Worm (Caenorhabditis elegans): ENCODE data around the gene ifas-2.

The ifas-2 gene

DNA sequence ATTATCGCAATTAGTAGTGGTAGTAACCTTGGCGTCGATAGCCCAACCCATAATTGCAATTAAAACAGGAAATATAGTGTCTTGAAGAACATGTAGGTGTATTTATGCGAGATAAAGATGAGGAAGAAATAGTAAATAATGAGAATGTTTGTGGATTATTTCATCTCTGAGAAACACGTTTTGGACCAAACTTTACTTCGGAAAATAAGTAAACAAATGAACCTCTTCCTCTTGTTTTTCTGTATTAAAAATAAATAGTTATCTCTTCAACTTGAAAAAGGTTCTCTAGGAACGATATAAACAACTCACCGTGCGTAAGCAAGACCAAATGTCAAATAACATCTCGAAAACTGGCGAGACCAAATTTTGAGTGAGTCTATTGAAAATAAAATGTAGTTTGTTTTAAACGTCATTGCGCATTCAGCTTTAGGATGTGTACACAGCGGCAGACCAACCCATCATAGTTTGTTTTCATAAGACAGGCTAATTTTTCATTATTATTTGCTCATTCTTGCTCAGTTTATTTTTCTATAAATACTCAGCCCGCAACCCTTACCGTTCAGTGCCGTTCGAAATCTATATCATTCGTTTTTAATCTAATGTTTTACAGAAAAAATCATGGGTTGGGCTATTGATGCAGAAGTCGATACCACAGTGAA is 6.3 kb downstream of the ifas-2 start, which contains the start of the genes F09C6.11 and F09C6.12:
F09C6.11 (minus strand) TSS at position 51 of the 659 bp plus-strand sequence.
F09C6.12 (plus strand) TSS at position 609 of the 659 bp plus-strand sequence.
- no peak for TF ChIP-seq W03F9.2 (tag; optimal IDR thresholded peaks at IDR 0.05)
- no peak for TF ChIP-seq him-1 (tag; optimal IDR thresholded peaks at IDR 0.05)
- TF ChIP-seq dao-5 (tag; optimal IDR thresholded peaks at IDR 0.05): no peak

ce11 chrV:16880679-16881078 is 8.0 kb downstream of the ifas-2 start, which contains the start of gene F09C6.14:
Gene F09C6.14, plus strand, starts transcription at chrV:16880979.
- TF ChIP-seq him-1 (tag; optimal IDR thresholded peaks at IDR 0.05): no peak
- TF ChIP-seq W03F9.2 (tag; optimal IDR thresholded peaks at IDR 0.05): no peak
- TF ChIP-seq dao-5 (tag; optimal IDR thresholded peaks at IDR 0.05): no peak

- no peak for TF ChIP-seq him-1 (tag; optimal IDR thresholded peaks at IDR 0.05)
- no peak for TF ChIP-seq W03F9.2 (tag; optimal IDR thresholded peaks at IDR 0.05)
- no peak for TF ChIP-seq dao-5 (tag; optimal IDR thresholded peaks at IDR 0.05)
These were observed 8.6 kb downstream of the ifas-2 start, which contains the start of gene F09C6.3 for ce11 chrV:16880054-16880453. Gene F09C6.3, minus strand, starts transcription at chrV:16880154.

- TF ChIP-seq W03F9.2 (tag; optimal IDR thresholded peaks at IDR 0.05) (no peak), him-1 (tag; optimal IDR thresholded peaks at IDR 0.05) (no peak), dao-5 (tag; optimal IDR thresholded peaks at IDR 0.05) (no peak)
These were observed 9.2 kb downstream of the ifas-2 start for ce11 chrV:16879532-16879931.

ce11 chrV:16874966-16875365 is 13.7 kb downstream of the ifas-2 start, which contains the start of gene F49A5.10:
Gene F49A5.10, plus strand, starts transcription at chrV:16875266.
- TF ChIP-seq dao-5 (tag; optimal IDR thresholded peaks at IDR 0.05): no peak
- no peak for TF ChIP-seq W03F9.2 (tag; optimal IDR thresholded peaks at IDR 0.05)
- no peak for TF ChIP-seq him-1 (tag; optimal IDR thresholded peaks at IDR 0.05)

DNA sequence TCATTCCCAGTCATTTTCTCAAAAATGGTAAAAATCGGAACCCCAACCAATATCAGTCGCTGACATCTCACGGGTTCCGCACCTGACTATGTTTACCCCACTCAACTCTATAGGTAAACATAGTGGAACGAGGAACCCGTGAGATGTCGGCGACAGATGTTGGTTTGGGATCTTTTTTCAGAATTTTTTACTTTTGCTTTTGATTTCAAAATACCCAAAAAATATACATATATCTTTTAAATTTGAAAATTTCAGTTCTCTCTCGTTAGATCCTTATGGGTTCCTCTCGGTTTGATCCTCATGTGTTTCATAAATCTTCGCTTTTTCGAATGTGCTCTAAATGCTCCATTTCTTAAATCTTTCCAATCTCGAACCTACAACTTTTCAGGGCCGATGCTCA is 15.0 kb downstream of the ifas-2 start, which contains the start of gene srw-23:
srw-23 (plus strand) TSS at position 301 of the 400 bp plus-strand sequence.
- TF ChIP-seq him-1 (tag; optimal IDR thresholded peaks at IDR 0.05): no peak
- no peak for TF ChIP-seq W03F9.2 (tag; optimal IDR thresholded peaks at IDR 0.05)
- TF ChIP-seq dao-5 (tag; optimal IDR thresholded peaks at IDR 0.05): no peak

DNA sequence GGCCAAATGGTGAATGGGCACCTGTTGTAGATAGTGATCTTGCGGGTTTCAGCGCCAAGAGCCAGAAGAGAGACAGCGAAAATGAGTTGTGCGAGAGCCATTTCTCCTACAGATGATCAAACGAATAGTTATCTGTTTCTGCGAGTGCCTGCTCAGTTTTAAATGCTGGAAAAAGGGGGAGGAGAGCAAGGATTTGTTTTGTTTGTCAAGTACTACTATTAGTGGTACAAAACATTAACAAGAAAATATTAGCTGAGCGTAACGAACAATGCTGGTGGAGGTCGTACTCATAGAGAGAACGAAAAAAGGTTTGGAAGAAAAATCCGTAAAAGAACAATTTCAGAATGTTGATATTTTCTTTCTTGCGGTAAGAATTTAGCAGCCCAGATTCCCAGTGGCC is 17.3 kb downstream of the ifas-2 start, which contains the start of gene thn-4:
thn-4 (minus strand) TSS at position 101 of the 400 bp plus-strand sequence.
- TF ChIP-seq him-1 (tag; optimal IDR thresholded peaks at IDR 0.05): no peak
- TF ChIP-seq W03F9.2 (tag; optimal IDR thresholded peaks at IDR 0.05): no peak
- no peak for TF ChIP-seq dao-5 (tag; optimal IDR thresholded peaks at IDR 0.05)

- TF ChIP-seq W03F9.2 (tag; optimal IDR thresholded peaks at IDR 0.05) (no peak), dao-5 (tag; optimal IDR thresholded peaks at IDR 0.05) (no peak), him-1 (tag; optimal IDR thresholded peaks at IDR 0.05) (no peak)
These were observed 18.9 kb downstream of the ifas-2 start, which contains the start of gene clec-33 for ce11 chrV:16869740-16870139. Gene clec-33, minus strand, starts transcription at chrV:16869840.

DNA sequence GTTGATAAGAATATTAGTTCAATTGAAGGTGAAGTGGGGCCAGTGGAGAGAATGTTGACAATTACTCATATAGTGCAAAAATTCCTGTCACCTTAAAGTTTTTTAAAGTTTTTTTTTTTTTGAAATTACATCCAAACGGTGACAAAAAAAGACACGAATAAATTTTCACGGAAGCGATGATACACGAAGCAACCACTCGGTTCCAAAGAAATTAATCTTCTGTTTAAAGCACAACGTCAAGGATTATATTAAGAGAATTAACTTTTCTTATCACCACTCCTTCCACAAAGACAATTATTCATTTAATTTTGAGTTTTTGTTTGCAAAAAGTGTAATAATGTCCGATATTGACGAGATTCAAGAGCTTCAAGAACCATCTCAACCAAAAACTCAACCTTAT is 23.3 kb downstream of the ifas-2 start, which contains the start of gene clec-28:
clec-28 (plus strand) TSS at position 301 of the 400 bp plus-strand sequence.
- TF ChIP-seq dao-5 (tag; optimal IDR thresholded peaks at IDR 0.05) (no peak), W03F9.2 (tag; optimal IDR thresholded peaks at IDR 0.05) (no peak)

DNA sequence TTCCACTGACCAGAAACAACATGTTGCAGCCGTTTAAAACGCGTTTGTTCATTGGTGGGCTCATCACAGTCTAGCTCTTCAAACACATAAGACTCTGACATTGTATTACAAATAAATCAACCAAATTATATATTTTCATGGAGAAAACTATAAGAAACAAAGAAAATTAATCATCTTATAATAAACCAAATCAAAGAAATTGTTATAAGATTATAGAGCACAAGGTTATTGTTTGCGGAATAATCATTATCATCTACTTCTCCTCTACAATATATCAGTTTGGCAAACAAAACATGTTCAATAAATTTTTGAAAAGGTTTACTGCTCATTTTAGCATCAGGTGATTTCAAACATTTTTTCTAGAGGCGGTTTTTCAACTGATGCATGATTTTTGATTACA is 27.0 kb downstream of the ifas-2 start, which contains the start of the genes clec-32 and clec-24:
clec-32 (minus strand) TSS at position 101 of the 400 bp plus-strand sequence.
clec-24 (plus strand) TSS at position 294 of the 400 bp plus-strand sequence.
- TF ChIP-seq him-1 (tag; optimal IDR thresholded peaks at IDR 0.05): no peak
- TF ChIP-seq W03F9.2 (tag; optimal IDR thresholded peaks at IDR 0.05): no peak
- no peak for TF ChIP-seq dao-5 (tag; optimal IDR thresholded peaks at IDR 0.05)

- TF ChIP-seq him-1 (tag; optimal IDR thresholded peaks at IDR 0.05) (no peak), dao-5 (tag; optimal IDR thresholded peaks at IDR 0.05) (no peak), W03F9.2 (tag; optimal IDR thresholded peaks at IDR 0.05) (no peak)
These were observed 30.7 kb downstream of the ifas-2 start, which contains the start of the genes clec-31 and clec-22 for ce11 chrV:16857977-16858479. Gene clec-31, minus strand, starts transcription at chrV:16858077. Gene clec-22, plus strand, starts transcription at chrV:16858429.

DNA sequence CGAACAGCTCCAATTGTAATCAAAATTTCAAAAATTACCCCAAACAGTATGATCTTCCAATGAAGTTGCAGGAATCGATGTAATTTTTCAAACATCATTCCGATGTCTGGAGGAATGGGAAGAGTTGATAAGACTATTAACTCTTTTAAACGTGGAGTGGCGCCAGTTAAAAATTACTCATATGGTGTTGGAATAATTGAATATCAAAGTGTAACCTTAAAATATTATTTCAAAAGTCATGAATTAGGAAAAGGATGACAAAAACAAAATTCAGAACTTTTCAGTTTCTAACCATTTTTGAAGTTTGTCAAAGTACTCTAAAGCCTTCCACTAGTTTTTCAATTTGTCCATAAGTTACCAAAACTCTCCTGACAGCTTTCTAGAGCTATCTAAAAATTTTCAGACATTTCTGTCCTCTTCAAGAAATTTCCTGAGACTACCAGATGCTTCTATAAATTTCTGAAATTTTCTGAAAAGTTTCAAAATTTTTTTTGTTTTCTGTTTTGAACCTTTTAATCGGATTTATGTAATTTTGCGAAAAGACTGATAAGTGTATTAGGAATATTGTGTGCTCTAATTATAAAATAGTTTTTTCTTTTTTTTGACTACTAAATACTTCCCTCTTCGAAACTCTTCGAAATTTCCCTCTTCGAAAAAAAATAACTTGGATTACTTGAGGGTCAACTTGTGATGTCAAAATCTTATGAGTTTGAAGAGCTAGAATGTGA is 34.6 kb downstream of the ifas-2 start, which contains the start of the genes clec-35 and clec-27:
clec-35 (minus strand) TSS at position 101 of the 728 bp plus-strand sequence.
clec-27 (plus strand) TSS at position 678 of the 728 bp plus-strand sequence.
- TF ChIP-seq him-1 (tag; optimal IDR thresholded peaks at IDR 0.05) (no peak), W03F9.2 (tag; optimal IDR thresholded peaks at IDR 0.05) (no peak), dao-5 (tag; optimal IDR thresholded peaks at IDR 0.05) (no peak)

ce11 chrV:16852002-16852401 is 36.7 kb downstream of the ifas-2 start, which contains the start of gene clec-37:
Gene clec-37, minus strand, starts transcription at chrV:16852102.
- TF ChIP-seq dao-5 (tag; optimal IDR thresholded peaks at IDR 0.05): no peak
- TF ChIP-seq him-1 (tag; optimal IDR thresholded peaks at IDR 0.05): no peak
- TF ChIP-seq W03F9.2 (tag; optimal IDR thresholded peaks at IDR 0.05): no peak
